Worm (Caenorhabditis elegans): Measurements from ENCODE around the gene F14D2.7.
A peak's percentile ranks its signal among the peaks of the same experiment; 100 is the strongest.

F14D2.7 gene

DNA sequence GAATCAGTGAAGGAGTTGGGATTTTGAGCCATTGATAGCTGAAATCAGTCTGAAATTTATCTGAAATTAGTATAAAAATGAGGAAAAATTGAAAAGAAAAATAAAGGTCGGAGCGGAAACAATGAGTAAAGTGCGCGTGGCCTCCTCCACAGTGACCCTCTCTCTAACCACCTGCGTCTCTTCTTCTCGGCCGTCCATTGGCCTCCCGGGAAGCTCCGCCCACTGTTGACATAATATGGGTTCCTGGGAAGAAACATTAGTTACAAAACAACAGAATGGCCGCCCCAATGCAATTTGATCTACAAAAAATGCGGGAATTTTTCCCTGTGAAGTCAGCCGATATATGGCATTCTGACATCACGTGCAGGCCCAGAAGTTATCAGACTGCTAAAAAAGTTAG is 31.6 kb upstream of the F14D2.7 start, which contains the start of gene Y49F6C.8:
Gene Y49F6C.8 (minus strand): TSS at position 51 of the 400 bp plus-strand sequence.
- peak in 1 of 2 experiments; percentile 41 for TF ChIP-seq lsy-2 (tag; optimal IDR thresholded peaks at IDR 0.05)
- TF ChIP-seq nhr-21 (tag; optimal IDR thresholded peaks at IDR 0.05): no peak

DNA sequence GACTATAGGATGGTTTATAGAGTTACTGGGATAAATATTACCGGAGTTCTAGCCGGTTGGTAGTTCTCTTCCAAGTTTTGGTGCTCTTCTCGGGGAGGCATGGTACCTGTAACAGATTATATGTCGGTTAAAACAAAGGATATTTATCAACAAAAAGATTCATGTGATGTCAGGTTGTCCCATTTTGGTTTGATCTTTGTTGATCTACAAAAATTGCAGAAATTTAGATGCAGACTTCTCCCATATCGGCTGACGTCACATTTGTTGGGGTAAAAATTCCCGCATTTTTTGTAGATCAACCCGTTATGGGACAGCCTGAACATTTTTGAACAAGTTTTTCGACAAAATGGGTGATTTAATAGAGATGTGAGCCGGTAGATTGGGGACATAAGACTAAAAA is 29.6 kb upstream of the F14D2.7 start, which contains the start of gene Y49F6C.7:
Gene Y49F6C.7 (minus strand): TSS at position 101 of the 400 bp plus-strand sequence.
- TF ChIP-seq ztf-1 (GFP tag; conservative IDR thresholded peaks at IDR 0.05) (no peak), lin-39 (tag; optimal IDR thresholded peaks at IDR 0.05) (no peak), nhr-11 (tag; optimal IDR thresholded peaks at IDR 0.05) (no peak), sma-9 (GFP tag; optimal IDR thresholded peaks at IDR 0.05) (no peak), sma-9 (tag; optimal IDR thresholded peaks at IDR 0.05) (no peak), ceh-16 (tag; optimal IDR thresholded peaks at IDR 0.05) (no peak), elt-3 (tag; optimal IDR thresholded peaks at IDR 0.05) (no peak), crh-2 (tag; optimal IDR thresholded peaks at IDR 0.05) (no peak), sem-4 (tag; optimal IDR thresholded peaks at IDR 0.05) (no peak), sma-3 (GFP tag; optimal IDR thresholded peaks at IDR 0.05) (no peak), ceh-82 (tag; optimal IDR thresholded peaks at IDR 0.05) (no peak), mdl-1 (tag; optimal IDR thresholded peaks at IDR 0.05) (no peak), snpc-4 (tag; optimal IDR thresholded peaks at IDR 0.05) (no peak), zag-1 (tag; optimal IDR thresholded peaks at IDR 0.05) (no peak)

DNA sequence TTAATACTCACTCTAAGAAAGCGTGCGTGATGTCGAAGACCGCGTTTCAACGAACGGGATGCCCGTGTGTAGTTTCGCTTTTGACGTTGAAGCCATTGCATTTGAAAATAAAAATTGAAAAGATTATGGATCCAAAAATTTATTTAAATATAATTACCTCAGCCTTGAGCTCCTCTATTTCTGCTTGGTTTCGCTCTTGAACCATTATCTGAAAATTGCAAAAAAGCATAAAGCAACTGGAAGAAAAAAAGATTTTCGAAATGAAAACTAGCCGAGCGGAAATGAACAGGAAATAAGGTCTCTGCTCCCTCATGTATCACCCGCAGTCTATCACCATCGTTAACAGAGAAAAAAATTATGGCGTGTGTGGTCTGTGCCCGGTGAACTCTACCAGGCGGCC is 28.6 kb upstream of the F14D2.7 start, which contains the start of gene Y49F6C.6:
Gene Y49F6C.6 (minus strand): TSS at position 101 of the 400 bp plus-strand sequence.
- TF ChIP-seq sma-3 (GFP tag; optimal IDR thresholded peaks at IDR 0.05): no peak

DNA sequence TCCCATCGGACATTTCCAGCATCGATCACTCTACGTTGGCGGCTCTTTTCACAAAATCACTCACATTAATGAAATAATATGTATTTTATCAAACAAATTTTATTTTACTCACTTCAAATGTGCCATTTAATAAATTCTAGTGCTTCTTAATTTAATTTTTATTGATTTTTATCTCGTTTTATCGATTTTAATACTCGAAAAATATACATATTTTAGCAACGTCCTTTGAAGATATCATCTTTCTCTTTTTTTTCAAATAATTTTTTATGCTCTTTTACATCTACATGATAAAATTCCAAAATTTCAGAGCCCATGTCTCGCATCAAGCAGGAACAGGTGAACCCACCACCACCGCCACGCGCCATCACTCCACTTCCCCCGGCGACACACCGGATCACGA is 20.4 kb upstream of the F14D2.7 start, which contains the start of the genes lido-14 and bath-27:
Gene lido-14 (plus strand): TSS at position 301 of the 400 bp plus-strand sequence.
Gene bath-27 (plus strand): TSS at position 306 of the 400 bp plus-strand sequence.
- TF ChIP-seq ztf-11 (tag; optimal IDR thresholded peaks at IDR 0.05) (no peak), nhr-129 (tag; optimal IDR thresholded peaks at IDR 0.05) (no peak), peb-1 (tag; optimal IDR thresholded peaks at IDR 0.05) (no peak), unc-39 (tag; optimal IDR thresholded peaks at IDR 0.05) (no peak), blmp-1 (tag; optimal IDR thresholded peaks at IDR 0.05; ENCODE audit: insufficient read depth) (no peak), ztf-1 (GFP tag; conservative IDR thresholded peaks at IDR 0.05) (no peak), nhr-10 (tag; optimal IDR thresholded peaks at IDR 0.05) (no peak), nhr-6 (tag; optimal IDR thresholded peaks at IDR 0.05) (no peak)

- TF ChIP-seq nhr-11 (tag; optimal IDR thresholded peaks at IDR 0.05) (no peak), peb-1 (tag; optimal IDR thresholded peaks at IDR 0.05) (no peak), sma-9 (GFP tag; optimal IDR thresholded peaks at IDR 0.05) (no peak), sma-9 (tag; optimal IDR thresholded peaks at IDR 0.05) (no peak), alr-1 (tag; optimal IDR thresholded peaks at IDR 0.05) (no peak), nhr-21 (tag; optimal IDR thresholded peaks at IDR 0.05) (no peak), mdl-1 (tag; optimal IDR thresholded peaks at IDR 0.05) (no peak), lin-39 (tag; optimal IDR thresholded peaks at IDR 0.05) (no peak), sma-3 (GFP tag; optimal IDR thresholded peaks at IDR 0.05) (no peak), nhr-12 (tag; optimal IDR thresholded peaks at IDR 0.05) (no peak), ztf-11 (tag; optimal IDR thresholded peaks at IDR 0.05) (no peak)
Measured at ce11 chrII:3349820-3350291, 11.4 kb upstream of the F14D2.7 start, which contains the start of gene F14D2.8. Gene F14D2.8, minus strand, starts transcription at chrII:3349870.

DNA sequence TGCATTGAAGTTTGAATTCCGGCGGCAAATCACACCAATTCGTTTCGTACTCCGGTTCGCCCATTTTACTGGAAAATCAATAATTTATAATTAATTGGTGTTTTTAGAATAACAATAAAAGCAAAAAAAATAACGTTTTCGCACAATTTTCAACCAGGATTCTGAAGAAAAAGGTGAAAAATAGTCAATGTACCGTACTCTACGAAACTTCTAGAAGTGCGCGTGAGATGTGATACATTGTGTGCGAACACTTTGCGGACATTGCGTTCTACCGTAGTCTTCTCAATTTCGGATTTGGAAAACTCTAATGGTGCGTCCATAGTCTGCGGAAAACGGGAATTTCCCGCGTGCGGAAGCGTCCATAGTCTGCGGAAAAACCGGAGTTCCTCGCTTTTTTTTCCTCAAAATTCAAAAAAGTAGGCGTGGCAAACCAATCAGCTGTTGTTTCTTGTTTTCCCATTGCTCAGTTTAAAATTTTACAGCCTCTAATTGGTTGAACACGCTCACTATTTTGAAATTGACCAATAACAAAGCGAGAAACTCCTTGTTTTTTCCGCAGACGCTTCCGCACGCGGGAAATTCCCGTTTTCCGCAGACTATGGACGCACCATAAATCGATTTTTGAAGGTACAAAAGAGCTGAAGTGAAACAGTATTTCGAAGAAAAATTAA is 9.6 kb upstream of the F14D2.7 start, which contains the start of the genes F14D2.14 and bath-29:
Gene F14D2.14 (minus strand): TSS at position 51 of the 671 bp plus-strand sequence.
Gene bath-29 (plus strand): TSS at position 621 of the 671 bp plus-strand sequence.
- TF ChIP-seq egl-27 (tag; optimal IDR thresholded peaks at IDR 0.05) (no peak), lin-39 (tag; optimal IDR thresholded peaks at IDR 0.05) (no peak), mbf-1 (tag; optimal IDR thresholded peaks at IDR 0.05) (no peak), sma-9 (GFP tag; optimal IDR thresholded peaks at IDR 0.05) (no peak), sma-9 (tag; optimal IDR thresholded peaks at IDR 0.05) (no peak), nhr-10 (tag; optimal IDR thresholded peaks at IDR 0.05) (no peak), ama-1 (optimal IDR thresholded peaks at IDR 0.05) (no peak), nhr-11 (tag; optimal IDR thresholded peaks at IDR 0.05) (no peak), mab-5 (tag; optimal IDR thresholded peaks at IDR 0.05) (no peak), skn-1 (tag; optimal IDR thresholded peaks at IDR 0.05) (no peak), nhr-25 (tag; optimal IDR thresholded peaks at IDR 0.05) (no peak), nhr-6 (tag; optimal IDR thresholded peaks at IDR 0.05) (no peak), Y55F3AM.14 (GFP tag; optimal IDR thresholded peaks at IDR 0.05) (no peak)
